Fruit fly (Drosophila melanogaster) whole organism, embryonic: ENCODE data around the gene trx.

Source experiments
- Blimp-1 ChIP-seq: fragments of 200-800 bp; sonication (Bioruptor generic); optimal IDR thresholded peaks from 3 replicates; lab custom pipeline; 2018; ENCODE audit warnings: missing biosample characterization, missing genetic modification characterization, mild to moderate bottlenecking, moderate library complexity, missing genetic modification reagents
- CG17361 ChIP-seq: fragments of 200-800 bp; sonication (Bioruptor generic); IDR thresholded peaks from 3 replicates; pipeline ENCODE4 v1.3.6; 2022; ENCODE audit warnings: missing biosample characterization, missing genetic modification characterization
- HHEX ChIP-seq: fragments of 200-800 bp; sonication (Bioruptor generic); optimal IDR thresholded peaks from 3 replicates; lab custom pipeline; 2017; ENCODE audit warnings: missing biosample characterization, mild to moderate bottlenecking, missing genetic modification characterization, missing genetic modification reagents
- Poxn ChIP-seq: fragments of 200-800 bp; sonication (Bioruptor generic); IDR thresholded peaks from 2 replicates; pipeline ENCODE4 v1.3.6; 2022; ENCODE audit warnings: missing biosample characterization, missing genetic modification characterization
- fu2 ChIP-seq: fragments of 200-800 bp; sonication (Bioruptor generic); optimal IDR thresholded peaks from 2 replicates; lab custom pipeline; 2016; ENCODE audit warnings: missing biosample characterization, missing genetic modification characterization
- nmo ChIP-seq: fragments of 200-800 bp; sonication (Bioruptor generic); optimal IDR thresholded peaks from 2 replicates; lab custom pipeline; 2018; ENCODE audit warnings: missing biosample characterization, mild to moderate bottlenecking, missing genetic modification characterization, moderate library complexity
- toy ChIP-seq: fragments of 200-800 bp; sonication (Bioruptor generic); IDR thresholded peaks from 2 replicates; pipeline ENCODE4 v1.3.6; 2022; ENCODE audit warnings: missing biosample characterization, missing genetic modification characterization

DNA sequence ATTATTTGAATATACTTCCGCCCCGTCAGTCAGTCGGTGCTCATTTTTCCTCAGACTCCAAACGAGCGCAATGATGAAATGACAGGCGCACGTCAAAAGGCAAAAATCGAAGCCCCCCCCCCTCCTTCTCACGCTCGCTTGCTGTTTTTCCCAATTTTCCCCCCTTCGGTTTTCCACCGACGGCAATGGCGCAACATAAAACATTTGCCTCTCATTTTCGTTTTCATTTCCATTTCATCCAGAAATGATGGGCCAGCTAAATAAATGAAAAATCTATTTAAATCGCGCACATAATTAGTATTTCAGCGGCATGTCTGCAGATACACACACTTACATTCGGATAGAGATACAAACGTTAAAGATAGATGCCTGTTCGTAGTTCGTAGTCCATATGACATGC is 44.8 kb upstream of the trx start:
- TF ChIP-seq toy (GFP tag; lab: Robert Waterston, UW) = no peak
- no peak for TF ChIP-seq fu2 (GFP tag; lab: Kevin White, UChicago)
- TF ChIP-seq HHEX (GFP tag; lab: Kevin White, UChicago) = no peak
- no peak for TF ChIP-seq Blimp-1
- no peak for TF ChIP-seq nmo (GFP tag; lab: Kevin White, UChicago)
- TF ChIP-seq CG17361 (GFP tag; lab: Robert Waterston, UW) = no peak
- no peak for TF ChIP-seq Poxn
